Worm (Caenorhabditis elegans) whole organism, L1 larva: ENCODE results near the gene pqn-27.

Experiments used
- C16A3.4 ChIP-seq: fragments of 150-350 bp; optimal IDR thresholded peaks from 2 replicates; lab custom pipeline; 2014; ENCODE audit warnings: missing biosample characterization, missing genetic modification characterization
- C34B4.2 ChIP-seq: sonication (generic microtip); optimal IDR thresholded peaks from 2 replicates; lab custom pipeline; 2017; ENCODE audit warnings: mild to moderate bottlenecking, missing genetic modification characterization, missing compliant biosample characterization
- F16B12.6 ChIP-seq: fragments of 150-350 bp; optimal IDR thresholded peaks from 2 replicates; lab custom pipeline; 2014; ENCODE audit warnings: missing biosample characterization, missing genetic modification characterization
- aly-2 ChIP-seq: fragments of 150-350 bp; optimal IDR thresholded peaks from 2 replicates; lab custom pipeline; 2014; ENCODE audit warnings: missing biosample characterization, missing genetic modification characterization
- blmp-1 ChIP-seq: fragments of 150-350 bp; optimal IDR thresholded peaks from 2 replicates; lab custom pipeline; 2014; ENCODE audit warnings: missing biosample characterization, missing genetic modification characterization
- ceh-63 ChIP-seq: fragments of 200-800 bp; sonication (Bioruptor generic); optimal IDR thresholded peaks from 2 replicates; lab custom pipeline; 2018; ENCODE audit warnings: mild to moderate bottlenecking, missing genetic modification characterization, missing compliant biosample characterization
- ceh-8 ChIP-seq: fragments of 200-800 bp; sonication (Bioruptor generic); optimal IDR thresholded peaks from 2 replicates; lab custom pipeline; 2018; ENCODE audit warnings: mild to moderate bottlenecking, missing genetic modification characterization, moderate library complexity, missing compliant biosample characterization
- ceh-82 ChIP-seq, 3 experiments: fragments of 150-350 bp in 1 of 3; sonication (generic microtip) in 2 of 3; optimal IDR thresholded peaks; 2 replicates each; lab custom pipeline; 2014 to 2017; ENCODE audit warnings: missing biosample characterization in 3 of 3, missing genetic modification characterization in 3 of 3
- ceh-88 ChIP-seq: fragments of 200-800 bp; sonication (Bioruptor generic); IDR thresholded peaks from 2 replicates; pipeline ENCODE4 v1.3.6; 2022; ENCODE audit warnings: missing genetic modification characterization, missing compliant biosample characterization
- ces-1 ChIP-seq: fragments of 150-350 bp; optimal IDR thresholded peaks from 2 replicates; lab custom pipeline; 2014; ENCODE audit warnings: missing biosample characterization, missing genetic modification reagents, missing genetic modification characterization
- dpl-1 ChIP-seq, 3 experiments: fragments of 150-350 bp in 2 of 3; sonication (generic microtip) in 1 of 3; optimal IDR thresholded peaks; 2 replicates each; lab custom pipeline; 2014 to 2017; ENCODE audit warnings: missing biosample characterization in 3 of 3, missing genetic modification characterization in 3 of 3, missing genetic modification reagents in 3 of 3
- dsc-1 ChIP-seq: sonication (generic microtip); optimal IDR thresholded peaks from 2 replicates; lab custom pipeline; 2016; ENCODE audit warnings: mild to moderate bottlenecking, missing genetic modification characterization, missing compliant biosample characterization
- egl-27 ChIP-seq, 2 experiments: fragments of 150-350 bp in 1 of 2; sonication (generic microtip); optimal IDR thresholded peaks; 3 replicates each; lab custom pipeline; 2017 to 2018; ENCODE audit warnings: missing biosample characterization in 2 of 2, missing genetic modification characterization in 2 of 2, missing genetic modification reagents in 2 of 2
- elt-2 ChIP-seq: sonication (generic microtip); optimal IDR thresholded peaks from 2 replicates; lab custom pipeline; 2016; ENCODE audit warnings: missing genetic modification characterization, mild to moderate bottlenecking, inconsistent platforms, missing compliant biosample characterization, missing genetic modification reagents
- fkh-4 ChIP-seq: sonication (generic microtip); optimal IDR thresholded peaks from 2 replicates; lab custom pipeline; 2016; ENCODE audit warnings: missing compliant biosample characterization, missing genetic modification characterization, borderline replicate concordance
- fkh-8 ChIP-seq: sonication (generic microtip); optimal IDR thresholded peaks from 2 replicates; lab custom pipeline; 2016; ENCODE audit warnings: mild to moderate bottlenecking, missing genetic modification characterization, missing compliant biosample characterization
- fos-1 ChIP-seq: fragments of 150-350 bp; optimal IDR thresholded peaks from 2 replicates; lab custom pipeline; 2014; ENCODE audit warnings: missing biosample characterization, missing genetic modification characterization
- grh-1 ChIP-seq: fragments of 200-800 bp; sonication (Bioruptor generic); IDR thresholded peaks from 2 replicates; pipeline ENCODE4 v1.3.6; 2022; ENCODE audit warnings: missing genetic modification reagents, missing genetic modification characterization, missing compliant biosample characterization
- hlh-17 ChIP-seq: fragments of 200-800 bp; sonication (Bioruptor generic); optimal IDR thresholded peaks from 2 replicates; lab custom pipeline; 2018; ENCODE audit warnings: missing genetic modification characterization, mild to moderate bottlenecking, missing compliant biosample characterization, moderate library complexity, borderline replicate concordance
- hpl-2 ChIP-seq: fragments of 150-350 bp; optimal IDR thresholded peaks from 2 replicates; lab custom pipeline; 2014; ENCODE audit warnings: missing biosample characterization, missing genetic modification reagents, missing genetic modification characterization
- irx-1 ChIP-seq: sonication (generic microtip); optimal IDR thresholded peaks from 2 replicates; lab custom pipeline; 2016; ENCODE audit warnings: missing genetic modification characterization, missing compliant biosample characterization
- isw-1 ChIP-seq: fragments of 200-800 bp; sonication (Bioruptor generic); IDR thresholded peaks from 2 replicates; pipeline ENCODE4 v1.3.6; 2022; ENCODE audit warnings: missing genetic modification characterization, missing compliant biosample characterization
- lin-13 ChIP-seq: fragments of 150-350 bp; optimal IDR thresholded peaks from 2 replicates; lab custom pipeline; 2014; ENCODE audit warnings: missing biosample characterization, missing genetic modification reagents, missing genetic modification characterization
- lin-14 ChIP-seq: fragments of 200-800 bp; sonication (Bioruptor generic); optimal IDR thresholded peaks from 2 replicates; lab custom pipeline; 2018; ENCODE audit warnings: mild to moderate bottlenecking, missing genetic modification characterization, moderate library complexity, missing compliant biosample characterization
- lin-35 ChIP-seq, 2 experiments: fragments of 150-350 bp; optimal IDR thresholded peaks; 2 replicates each; lab custom pipeline; 2014; ENCODE audit warnings: missing biosample characterization in 2 of 2, missing genetic modification characterization in 2 of 2, missing genetic modification reagents in 2 of 2
- mab-9 ChIP-seq: fragments of 200-800 bp; sonication (Bioruptor generic); IDR thresholded peaks from 2 replicates; pipeline ENCODE4 v1.3.6; 2022; ENCODE audit warnings: missing genetic modification reagents, missing genetic modification characterization, missing compliant biosample characterization
- mdl-1 ChIP-seq, 2 experiments: fragments of 150-350 bp; optimal IDR thresholded peaks; 2 replicates each; lab custom pipeline; 2014 to 2017; ENCODE audit warnings: missing biosample characterization in 2 of 2, missing genetic modification characterization in 2 of 2, inconsistent platforms in 1 of 2
- mep-1 ChIP-seq: fragments of 150-350 bp; optimal IDR thresholded peaks from 2 replicates; lab custom pipeline; 2014; ENCODE audit warnings: missing biosample characterization, missing genetic modification characterization
- nhr-12 ChIP-seq: sonication (generic microtip); optimal IDR thresholded peaks from 2 replicates; lab custom pipeline; 2017; ENCODE audit warnings: missing biosample characterization, missing genetic modification characterization
- nhr-237 ChIP-seq: fragments of 150-350 bp; optimal IDR thresholded peaks from 2 replicates; lab custom pipeline; 2014; ENCODE audit warnings: missing biosample characterization, missing genetic modification characterization
- nhr-28 ChIP-seq: fragments of 150-350 bp; optimal IDR thresholded peaks from 2 replicates; lab custom pipeline; 2014; ENCODE audit warnings: missing biosample characterization, missing genetic modification characterization
- nhr-47 ChIP-seq: sonication (generic microtip); optimal IDR thresholded peaks from 2 replicates; lab custom pipeline; 2016; ENCODE audit warnings: mild to moderate bottlenecking, missing genetic modification characterization, moderate library complexity, missing compliant biosample characterization
- nhr-77 ChIP-seq: fragments of 150-350 bp; optimal IDR thresholded peaks from 2 replicates; lab custom pipeline; 2014; ENCODE audit warnings: missing biosample characterization, missing genetic modification characterization
- nhr-84 ChIP-seq: sonication (generic microtip); optimal IDR thresholded peaks from 2 replicates; lab custom pipeline; 2017; ENCODE audit warnings: missing biosample characterization, missing genetic modification characterization
- nhr-90 ChIP-seq: sonication (generic microtip); optimal IDR thresholded peaks from 2 replicates; lab custom pipeline; 2016; ENCODE audit warnings: mild to moderate bottlenecking, missing genetic modification characterization, missing compliant biosample characterization; ENCODE audit not compliant: poor library complexity
- pag-3 ChIP-seq: sonication (generic microtip); optimal IDR thresholded peaks from 2 replicates; lab custom pipeline; 2017; ENCODE audit warnings: missing genetic modification characterization, mild to moderate bottlenecking, missing compliant biosample characterization, antibody characterized with exemption, borderline replicate concordance; ENCODE audit not compliant: insufficient read depth
- pax-3 ChIP-seq: fragments of 200-800 bp; sonication (Bioruptor generic); optimal IDR thresholded peaks from 2 replicates; lab custom pipeline; 2018; ENCODE audit warnings: mild to moderate bottlenecking, missing genetic modification characterization, moderate library complexity, missing compliant biosample characterization
- pqm-1 ChIP-seq: sonication (generic microtip); optimal IDR thresholded peaks from 3 replicates; lab custom pipeline; 2017; ENCODE audit warnings: missing biosample characterization, missing genetic modification characterization
- rnt-1 ChIP-seq: sonication (generic microtip); optimal IDR thresholded peaks from 2 replicates; lab custom pipeline; 2016; ENCODE audit warnings: mild to moderate bottlenecking, missing genetic modification characterization, moderate library complexity, missing compliant biosample characterization
- snpc-4 ChIP-seq: fragments of 150-350 bp; optimal IDR thresholded peaks from 2 replicates; lab custom pipeline; 2014; ENCODE audit warnings: missing biosample characterization, missing genetic modification characterization
- snu-23 ChIP-seq: sonication (generic microtip); optimal IDR thresholded peaks from 2 replicates; lab custom pipeline; 2016; ENCODE audit warnings: missing genetic modification characterization, missing compliant biosample characterization
- sup-37 ChIP-seq: fragments of 200-800 bp; sonication (Bioruptor generic); optimal IDR thresholded peaks from 2 replicates; lab custom pipeline; 2018; ENCODE audit warnings: mild to moderate bottlenecking, missing genetic modification characterization, missing compliant biosample characterization
- swsn-7 ChIP-seq: sonication (generic microtip); optimal IDR thresholded peaks from 2 replicates; lab custom pipeline; 2016; ENCODE audit warnings: missing genetic modification characterization, missing compliant biosample characterization
- tbx-2 ChIP-seq: sonication (generic microtip); optimal IDR thresholded peaks from 2 replicates; lab custom pipeline; 2016; ENCODE audit warnings: missing genetic modification characterization, missing compliant biosample characterization
- tlp-1 ChIP-seq: fragments of 150-350 bp; optimal IDR thresholded peaks from 2 replicates; lab custom pipeline; 2014; ENCODE audit warnings: missing biosample characterization, missing genetic modification characterization
- unc-130 ChIP-seq: fragments of 150-350 bp; optimal IDR thresholded peaks from 2 replicates; lab custom pipeline; 2017; ENCODE audit warnings: missing biosample characterization, missing genetic modification characterization, inconsistent platforms
- unc-86 ChIP-seq: sonication (generic microtip); optimal IDR thresholded peaks from 2 replicates; lab custom pipeline; 2016; ENCODE audit warnings: missing genetic modification characterization, missing compliant biosample characterization
- zag-1 ChIP-seq: fragments of 150-350 bp; optimal IDR thresholded peaks from 2 replicates; lab custom pipeline; 2014; ENCODE audit warnings: missing biosample characterization, missing genetic modification characterization
- zip-4 ChIP-seq: fragments of 200-800 bp; sonication (Bioruptor generic); optimal IDR thresholded peaks from 2 replicates; lab custom pipeline; 2018; ENCODE audit warnings: mild to moderate bottlenecking, missing genetic modification characterization, moderate library complexity, missing compliant biosample characterization
- ztf-11 ChIP-seq, 2 experiments: sonication (generic microtip); optimal IDR thresholded peaks; 2 replicates each; lab custom pipeline; 2016 to 2017; ENCODE audit warnings: missing genetic modification characterization in 2 of 2, missing biosample characterization in 1 of 2, missing compliant biosample characterization in 1 of 2

pqn-27 gene

DNA sequence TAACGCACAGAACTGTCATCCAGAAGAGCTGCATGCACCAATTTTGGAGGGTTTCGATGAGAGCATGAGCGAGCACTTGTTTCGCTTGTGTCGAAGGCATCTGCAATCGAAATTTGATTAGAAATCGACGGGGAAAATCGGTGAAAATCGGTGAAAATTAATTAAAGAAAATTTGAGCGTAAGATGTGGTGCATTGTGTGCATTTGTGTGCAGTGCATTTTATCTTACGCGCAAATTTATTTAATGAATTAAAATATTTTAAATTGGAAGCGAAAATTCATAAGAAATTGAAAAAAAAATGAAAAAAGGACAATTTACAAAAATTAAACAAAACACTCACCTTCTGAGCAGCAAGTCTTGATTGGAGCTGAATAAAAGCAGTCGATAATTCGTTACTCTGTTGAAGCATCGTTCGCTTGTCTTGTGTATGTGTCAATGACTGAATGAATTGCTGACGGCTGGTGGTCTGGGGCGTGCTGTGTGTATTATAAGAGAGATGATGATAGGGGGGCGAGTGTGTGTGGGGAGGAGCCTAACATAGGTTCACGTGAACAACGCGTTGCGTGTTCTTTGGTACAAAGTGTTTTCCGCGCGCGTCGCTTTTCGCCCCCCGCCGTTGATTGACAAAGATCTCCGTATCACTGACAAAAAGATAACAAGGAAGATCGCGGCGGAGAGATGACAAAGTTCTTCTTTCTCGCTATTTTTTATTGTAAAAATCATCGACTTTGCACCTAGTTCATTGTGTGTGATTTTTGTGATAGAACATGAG lies 1.3 kb upstream of the pqn-27 start (continued):
- no peak for TF ChIP-seq tlp-1 (tag; lab: Kevin White, UChicago)
- TF ChIP-seq mdl-1 (tag; optimal IDR thresholded peaks at IDR 0.05; lab: Kevin White, UChicago): peak in 1 of 2 experiments; percentile 92
- no peak for TF ChIP-seq ces-1 (GFP tag; lab: Kevin White, UChicago)
- TF ChIP-seq hlh-17 (GFP tag; lab: Kevin White, UChicago): no peak
- no peak for TF ChIP-seq nhr-77
- peak; percentile 5 for TF ChIP-seq pax-3 (tag; lab: Kevin White, UChicago)
- peak; percentile 81 for TF ChIP-seq tbx-2
- no peak for TF ChIP-seq ceh-8 (GFP tag; lab: Kevin White, UChicago)
- peak; percentile 57 for TF ChIP-seq C16A3.4
- no peak for TF ChIP-seq isw-1 (GFP tag; lab: Robert Waterston, UW)
- no peak for TF ChIP-seq zag-1 (tag; lab: Kevin White, UChicago)
- TF ChIP-seq ceh-82 (tag; optimal IDR thresholded peaks at IDR 0.05; lab: Kevin White, UChicago): peak in 2 of 3 experiments; percentile 24 to 38
- TF ChIP-seq C34B4.2 (tag; lab: Kevin White, UChicago): no peak
- TF ChIP-seq dpl-1 (GFP tag; optimal IDR thresholded peaks at IDR 0.05; lab: Kevin White, UChicago): peak; percentile 10 to 45 (median 30)
- peak; percentile 71 for TF ChIP-seq mep-1
- peak; percentile 30 for TF ChIP-seq fkh-8 (tag; lab: Kevin White, UChicago)
- TF ChIP-seq lin-35 (GFP tag; optimal IDR thresholded peaks at IDR 0.05; lab: Kevin White, UChicago): peak; percentile 39 to 65
- TF ChIP-seq nhr-237: no peak
- no peak for TF ChIP-seq pag-3 (tag; lab: Kevin White, UChicago)
- peak; percentile 29 for TF ChIP-seq lin-13 (GFP tag; lab: Kevin White, UChicago)
- peak in 1 of 2 experiments; percentile 18 for TF ChIP-seq egl-27 (tag; optimal IDR thresholded peaks at IDR 0.05; lab: Kevin White, UChicago)
- TF ChIP-seq nhr-28 (tag; lab: Kevin White, UChicago): no peak
- TF ChIP-seq zip-4 (GFP tag; lab: Kevin White, UChicago): peak; percentile 15
- no peak for TF ChIP-seq ztf-11 (tag; optimal IDR thresholded peaks at IDR 0.05; lab: Kevin White, UChicago)
- peak; percentile 82 for TF ChIP-seq elt-2
- TF ChIP-seq unc-130: peak; percentile 89
- TF ChIP-seq F16B12.6: peak; percentile 15
- peak; percentile 75 for TF ChIP-seq blmp-1
- TF ChIP-seq hpl-2: no peak
- peak; percentile 50 for TF ChIP-seq irx-1 (tag; lab: Kevin White, UChicago)
- TF ChIP-seq ceh-88 (GFP tag; lab: Robert Waterston, UW): peak; percentile 59; the same call in 1 of the 2 replicates
- peak; percentile 71 for TF ChIP-seq nhr-90
- TF ChIP-seq nhr-47 (tag; lab: Kevin White, UChicago): peak; percentile 71
- TF ChIP-seq pqm-1 (tag; lab: Kevin White, UChicago): peak; percentile 51
- TF ChIP-seq fos-1 (tag; lab: Kevin White, UChicago): peak; percentile 41
- peak; percentile 14 for TF ChIP-seq dsc-1 (tag; lab: Kevin White, UChicago)
- TF ChIP-seq rnt-1 (tag; lab: Kevin White, UChicago): peak; percentile 85
- TF ChIP-seq lin-14 (GFP tag; lab: Kevin White, UChicago): peak; percentile 95
- no peak for TF ChIP-seq unc-86
- TF ChIP-seq sup-37 (GFP tag; lab: Kevin White, UChicago): peak; percentile 38
- no peak for TF ChIP-seq nhr-84 (tag; lab: Kevin White, UChicago)
- TF ChIP-seq fkh-4 (tag; lab: Kevin White, UChicago): no peak
- no peak for TF ChIP-seq nhr-12 (tag; lab: Kevin White, UChicago)
- peak; percentile 62 for TF ChIP-seq swsn-7 (tag; lab: Kevin White, UChicago)
- TF ChIP-seq snpc-4: no peak
- peak; percentile 89 for TF ChIP-seq snu-23 (GFP tag; lab: Kevin White, UChicago)
- 0 out of 2 replicates have a peak, but pooled peaks have one; percentile 9 for TF ChIP-seq grh-1 (GFP tag; lab: Robert Waterston, UW)
- TF ChIP-seq ceh-63 (GFP tag; lab: Kevin White, UChicago): no peak
- TF ChIP-seq mab-9 (GFP tag; lab: Robert Waterston, UW): no peak
- no peak for TF ChIP-seq aly-2
